Worm (Caenorhabditis elegans) whole organism, early embryonic: ENCODE results near the gene gpcp-2.

Experiments
- B0310.2 ChIP-seq: sonication (generic microtip); optimal IDR thresholded peaks from 2 replicates; lab custom pipeline; 2016; ENCODE audit warnings: mild to moderate bottlenecking, missing genetic modification characterization, missing compliant biosample characterization
- F13C5.2 ChIP-seq: sonication (generic microtip); optimal IDR thresholded peaks from 2 replicates; lab custom pipeline; 2017; ENCODE audit warnings: mild to moderate bottlenecking, missing genetic modification characterization, inconsistent platforms, missing compliant biosample characterization
- ama-1 ChIP-seq: fragments of 150-350 bp; optimal IDR thresholded peaks from 2 replicates; lab custom pipeline; 2014
- ceh-13 ChIP-seq: fragments of 200-800 bp; sonication (Bioruptor generic); optimal IDR thresholded peaks from 2 replicates; lab custom pipeline; 2018; ENCODE audit warnings: mild to moderate bottlenecking, missing genetic modification characterization, missing compliant biosample characterization
- ets-7 ChIP-seq: sonication (generic microtip); optimal IDR thresholded peaks from 2 replicates; lab custom pipeline; 2016; ENCODE audit warnings: missing genotype, missing genetic modification characterization, missing compliant biosample characterization
- flt-1 ChIP-seq: fragments of 200-800 bp; sonication (Bioruptor generic); IDR thresholded peaks from 2 replicates; pipeline ENCODE4 v1.3.6; 2022; ENCODE audit warnings: missing genetic modification characterization, missing compliant biosample characterization
- hmbx-1 ChIP-seq: sonication (generic microtip); optimal IDR thresholded peaks from 2 replicates; lab custom pipeline; 2016; ENCODE audit warnings: mild to moderate bottlenecking, missing genetic modification characterization, missing compliant biosample characterization
- hmg-4 ChIP-seq: fragments of 200-800 bp; sonication (Bioruptor generic); optimal IDR thresholded peaks from 2 replicates; lab custom pipeline; 2018; ENCODE audit warnings: mild to moderate bottlenecking, missing genetic modification characterization, missing compliant biosample characterization
- hnd-1 ChIP-seq: sonication (generic microtip); optimal IDR thresholded peaks from 2 replicates; lab custom pipeline; 2016; ENCODE audit warnings: missing genetic modification characterization, missing compliant biosample characterization
- pes-1 ChIP-seq: fragments of 200-800 bp; sonication (Bioruptor generic); IDR thresholded peaks from 2 replicates; pipeline ENCODE4 v1.3.6; 2022; ENCODE audit warnings: missing genetic modification reagents, missing genetic modification characterization, missing compliant biosample characterization
- sea-1 ChIP-seq: fragments of 200-800 bp; sonication (Bioruptor generic); conservative IDR thresholded peaks from 2 replicates; pipeline ENCODE4 v1.3.6; 2022; ENCODE audit warnings: missing genetic modification characterization, missing compliant biosample characterization
- tbx-11 ChIP-seq: fragments of 200-800 bp; sonication (Bioruptor generic); IDR thresholded peaks from 2 replicates; pipeline ENCODE4 v1.3.6; 2022; ENCODE audit warnings: missing genetic modification characterization, missing compliant biosample characterization

- TF ChIP-seq B0310.2 (tag; lab: Kevin White, UChicago) = no peak
- no peak for TF ChIP-seq hmbx-1 (tag; lab: Kevin White, UChicago)
- no peak for TF ChIP-seq F13C5.2 (tag; lab: Kevin White, UChicago)
- TF ChIP-seq ama-1 (lab: Kevin White, UChicago) = no peak
- TF ChIP-seq flt-1 (GFP tag; lab: Robert Waterston, UW) = no peak
- TF ChIP-seq ceh-13 (GFP tag; lab: Kevin White, UChicago) = no peak
- no peak for TF ChIP-seq ets-7
- no peak for TF ChIP-seq tbx-11 (GFP tag; lab: Robert Waterston, UW)
- no peak for TF ChIP-seq hmg-4
- no peak for TF ChIP-seq hnd-1 (tag; lab: Kevin White, UChicago)
- TF ChIP-seq sea-1 (GFP tag; lab: Robert Waterston, UW) = no peak
- TF ChIP-seq pes-1 (GFP tag; lab: Robert Waterston, UW) = no peak
These were observed 38.9 kb upstream of the gpcp-2 start, which contains the start of gene lron-4 for ce11 chrII:8112063-8112462.
